Fruit fly (Drosophila melanogaster) Kc167 (cell line): ENCODE results near the gene CG5455.

Source experiments
- Myc ChIP-seq: fragments of >200 bp; optimal IDR thresholded peaks from 2 replicates; lab custom pipeline; 2017; ENCODE audit warnings: missing external identifiers
- h ChIP-seq: fragments of >200 bp; optimal IDR thresholded peaks from 3 replicates; lab custom pipeline; 2018; ENCODE audit warnings: missing external identifiers
- insv ChIP-seq: fragments of >200 bp; optimal IDR thresholded peaks from 3 replicates; lab custom pipeline; 2018; ENCODE audit warnings: missing external identifiers
- ttk ChIP-seq: sonication (Bioruptor generic); optimal IDR thresholded peaks from 2 replicates; lab custom pipeline; 2017; ENCODE audit warnings: missing external identifiers

dm6 chr3R:26500355-26500754 lies 39.0 kb downstream of the CG5455 start:
- TF ChIP-seq ttk (lab: Kevin White, UChicago), result no peak
- no peak for TF ChIP-seq h (lab: Kevin White, UChicago)
- TF ChIP-seq Myc, result no peak
- TF ChIP-seq insv (lab: Kevin White, UChicago), result no peak
